In the genomic region with DNA sequence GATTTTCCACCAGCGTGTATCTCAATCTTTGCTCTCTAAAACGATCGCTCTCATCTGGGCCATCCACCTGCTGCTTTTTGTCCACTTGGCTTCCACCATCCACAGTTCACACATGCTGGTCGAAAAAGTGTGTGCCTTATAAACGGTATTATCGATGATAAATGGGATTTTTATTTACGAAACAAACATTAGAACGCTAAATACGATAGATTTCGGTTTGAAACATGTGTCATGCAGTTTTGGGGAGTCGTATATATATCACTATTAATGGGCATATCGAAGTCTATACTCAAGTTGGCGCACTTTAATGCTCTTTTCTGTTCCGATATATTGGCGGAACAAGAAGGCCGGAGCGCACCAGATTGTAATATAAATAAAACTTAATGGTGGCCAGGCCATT, we compare ENCODE assay signal across 2 fruit fly cellular contexts.
A peak's percentile ranks its signal among the peaks of the same experiment; 100 is the strongest.
TF ChIP-seq lines count a peak whose summit lies in the region.

No protein-coding gene starts in this region.

- no peak for TF ChIP-seq CTCF in whole organism, embryonic (GFP tag; optimal IDR thresholded peaks at IDR 0.05; lab: Kevin White, UChicago)

TF ChIP-seq in whole organism, embryonic, 481 proteins besides CTCF, POLR2A, EP300 and RAD21 (continues in another document):
- no peak for TF ChIP-seq CG34422 (GFP tag; IDR thresholded peaks at IDR 0.05; lab: Robert Waterston, UW)
- no peak for TF ChIP-seq eve (GFP tag; optimal IDR thresholded peaks at IDR 0.05; lab: Kevin White, UChicago)
- no peak for TF ChIP-seq crp (GFP tag; optimal IDR thresholded peaks at IDR 0.05; lab: Kevin White, UChicago)
- no peak for TF ChIP-seq CG13894 (tag; optimal IDR thresholded peaks at IDR 0.05; lab: Kevin White, UChicago)
- TF ChIP-seq vvl (GFP tag; IDR thresholded peaks at IDR 0.05; lab: Robert Waterston, UW), result no peak
- TF ChIP-seq CG4360 (GFP tag; IDR thresholded peaks at IDR 0.05; lab: Robert Waterston, UW), result no peak
- TF ChIP-seq CG11398 (GFP tag; optimal IDR thresholded peaks at IDR 0.05; lab: Kevin White, UChicago), result no peak
- TF ChIP-seq yki (optimal IDR thresholded peaks at IDR 0.05; lab: Kevin White, UChicago), result no peak
- no peak for TF ChIP-seq Ssrp (tag; optimal IDR thresholded peaks at IDR 0.05; lab: Kevin White, UChicago)
- TF ChIP-seq ash1 (GFP tag; optimal IDR thresholded peaks at IDR 0.05; lab: Kevin White, UChicago), result no peak
- no peak for TF ChIP-seq BEAF-32 (GFP tag; optimal IDR thresholded peaks at IDR 0.05; lab: Kevin White, UChicago)
- TF ChIP-seq danr (GFP tag; IDR thresholded peaks at IDR 0.05; lab: Robert Waterston, UW), result no peak
- no peak for TF ChIP-seq pan (optimal IDR thresholded peaks at IDR 0.05; lab: Kevin White, UChicago)
- TF ChIP-seq pan (GFP tag; optimal IDR thresholded peaks at IDR 0.05 in 1 of 2, IDR thresholded peaks at IDR 0.05 in 1 of 2), result peak in 1 of 2 experiments; percentile 10
- peak; percentile 9 for TF ChIP-seq CG2712 (tag; optimal IDR thresholded peaks at IDR 0.05; lab: Kevin White, UChicago)
- no peak for TF ChIP-seq ro (GFP tag; IDR thresholded peaks at IDR 0.05; lab: Robert Waterston, UW)
- no peak for TF ChIP-seq inv (GFP tag; IDR thresholded peaks at IDR 0.05; lab: Robert Waterston, UW; ENCODE audit: partially characterized antibody)
- TF ChIP-seq CG8290 (GFP tag; optimal IDR thresholded peaks at IDR 0.05; lab: Kevin White, UChicago), result no peak
- TF ChIP-seq CG8290 (tag; optimal IDR thresholded peaks at IDR 0.05; lab: Kevin White, UChicago), result peak in 1 of 2 experiments; percentile 14
- no peak for TF ChIP-seq Bgb (GFP tag; IDR thresholded peaks at IDR 0.05; lab: Robert Waterston, UW; ENCODE audit: partially characterized antibody)
- no peak for TF ChIP-seq stc (GFP tag; IDR thresholded peaks at IDR 0.05; lab: Robert Waterston, UW)
- no peak for TF ChIP-seq CG3407 (GFP tag; optimal IDR thresholded peaks at IDR 0.05; lab: Kevin White, UChicago)
- no peak for TF ChIP-seq CG2875 (GFP tag; optimal IDR thresholded peaks at IDR 0.05; lab: Kevin White, UChicago)
- TF ChIP-seq sr (GFP tag; IDR thresholded peaks at IDR 0.05; lab: Robert Waterston, UW), result no peak
- TF ChIP-seq CG17359 (tag; optimal IDR thresholded peaks at IDR 0.05; lab: Kevin White, UChicago), result peak; percentile 24
- TF ChIP-seq CG8478 (optimal IDR thresholded peaks at IDR 0.05; lab: Kevin White, UChicago), result no peak
- peak; percentile 17 for TF ChIP-seq unpg (GFP tag; optimal IDR thresholded peaks at IDR 0.05; lab: Kevin White, UChicago)
- TF ChIP-seq B-H1 (GFP tag; IDR thresholded peaks at IDR 0.05; lab: Robert Waterston, UW), result no peak
- peak; percentile 39; the same call in 1 of the 2 replicates for TF ChIP-seq CG14441 (GFP tag; IDR thresholded peaks at IDR 0.05; lab: Robert Waterston, UW)
- peak; percentile 15 for TF ChIP-seq nmo (GFP tag; optimal IDR thresholded peaks at IDR 0.05; lab: Kevin White, UChicago)
- no peak for TF ChIP-seq ase (GFP tag; IDR thresholded peaks at IDR 0.05; lab: Robert Waterston, UW)
- no peak for TF ChIP-seq lola (GFP tag; optimal IDR thresholded peaks at IDR 0.05; lab: Kevin White, UChicago)
- TF ChIP-seq Oli (tag; optimal IDR thresholded peaks at IDR 0.05; lab: Kevin White, UChicago), result peak; percentile 24
- TF ChIP-seq CG17802 (tag; optimal IDR thresholded peaks at IDR 0.05; lab: Kevin White, UChicago), result no peak
- TF ChIP-seq CG9932 (GFP tag; IDR thresholded peaks at IDR 0.05; lab: Robert Waterston, UW), result peak; percentile 30; the same call in 1 of the 2 replicates
- no peak for TF ChIP-seq mirr (GFP tag; optimal IDR thresholded peaks at IDR 0.05; lab: Kevin White, UChicago)
- no peak for TF ChIP-seq dimm (GFP tag; IDR thresholded peaks at IDR 0.05; lab: Robert Waterston, UW)
- no peak for TF ChIP-seq Adf1 (GFP tag; IDR thresholded peaks at IDR 0.05; lab: Robert Waterston, UW)
- peak; percentile 25 for TF ChIP-seq CG1603 (tag; optimal IDR thresholded peaks at IDR 0.05; lab: Kevin White, UChicago)
- TF ChIP-seq sug (tag; optimal IDR thresholded peaks at IDR 0.05; lab: Kevin White, UChicago), result no peak
- no peak for TF ChIP-seq CG9437 (GFP tag; optimal IDR thresholded peaks at IDR 0.05; lab: Kevin White, UChicago)
- TF ChIP-seq CG12236 (GFP tag; optimal IDR thresholded peaks at IDR 0.05; lab: Kevin White, UChicago), result no peak
- TF ChIP-seq sim (GFP tag; IDR thresholded peaks at IDR 0.05; lab: Robert Waterston, UW), result no peak
- no peak for TF ChIP-seq CG18011 (GFP tag; optimal IDR thresholded peaks at IDR 0.05; lab: Kevin White, UChicago)
- no peak for TF ChIP-seq Nf-YA (GFP tag; IDR thresholded peaks at IDR 0.05; lab: Robert Waterston, UW)

TF ChIP-seq in whole organism, prepupa, 60 proteins besides CTCF, POLR2A, EP300 and RAD21:
- TF ChIP-seq CG6808 (GFP tag; optimal IDR thresholded peaks at IDR 0.05; lab: Kevin White, UChicago) (no peak), ss (GFP tag; optimal IDR thresholded peaks at IDR 0.05; lab: Kevin White, UChicago) (no peak), CG3032 (tag; optimal IDR thresholded peaks at IDR 0.05; lab: Kevin White, UChicago) (no peak), Eip78C (GFP tag; lab: Kevin White, UChicago) (peak; percentile 13), Smox (GFP tag; optimal IDR thresholded peaks at IDR 0.05; lab: Kevin White, UChicago) (no peak), CG31627 (GFP tag; optimal IDR thresholded peaks at IDR 0.05; lab: Kevin White, UChicago) (no peak), OdsH (GFP tag; optimal IDR thresholded peaks at IDR 0.05; lab: Kevin White, UChicago) (no peak), CG10669 (GFP tag; optimal IDR thresholded peaks at IDR 0.05; lab: Kevin White, UChicago) (no peak)
TF ChIP-seq in whole organism, prepupa: peak in this region for 1.

Comparison
In these comparisons a context has a peak if more than half of its experiments do, and no peak if none do; other contexts are left out.
1. Of the 7 proteins assayed by ChIP-seq in both whole organism, embryonic and whole organism, prepupa: peak only in whole organism, embryonic: Sox102F; only in whole organism, prepupa: none; in both: none; in neither: 6.